Fruit fly (Drosophila melanogaster) whole organism, adult: ENCODE measurements around the gene CAHbeta.

Experiments used
- CG11617 ChIP-seq: fragments of 200-800 bp; sonication (Bioruptor generic); optimal IDR thresholded peaks from 2 replicates; lab custom pipeline; 2017; ENCODE audit warnings: mild to moderate bottlenecking, missing biosample characterization, missing genetic modification reagents, missing genetic modification characterization
- CG12768 ChIP-seq: fragments of 200-800 bp; sonication (Bioruptor generic); optimal IDR thresholded peaks from 2 replicates; lab custom pipeline; 2017; ENCODE audit warnings: missing biosample characterization, missing genetic modification characterization, mild to moderate bottlenecking, moderate library complexity, missing genetic modification reagents
- CG14711 ChIP-seq: fragments of 200-800 bp; sonication (Bioruptor generic); optimal IDR thresholded peaks from 2 replicates; lab custom pipeline; 2018; ENCODE audit warnings: missing biosample characterization, mild to moderate bottlenecking, missing genetic modification characterization, moderate library complexity
- CG1620 ChIP-seq: fragments of 200-800 bp; sonication (Bioruptor generic); optimal IDR thresholded peaks from 2 replicates; lab custom pipeline; 2016; ENCODE audit warnings: missing biosample characterization, missing genetic modification characterization
- CG33017 ChIP-seq: fragments of 200-800 bp; sonication (Bioruptor generic); optimal IDR thresholded peaks from 2 replicates; lab custom pipeline; 2018; ENCODE audit warnings: missing biosample characterization, mild to moderate bottlenecking, missing genetic modification characterization, moderate library complexity
- CG5204 ChIP-seq: fragments of 200-800 bp; sonication (Bioruptor generic); optimal IDR thresholded peaks from 2 replicates; lab custom pipeline; 2016; ENCODE audit warnings: missing biosample characterization, missing genetic modification characterization
- CG7045 ChIP-seq: fragments of 200-800 bp; sonication (Bioruptor generic); optimal IDR thresholded peaks from 2 replicates; lab custom pipeline; 2017; ENCODE audit warnings: missing biosample characterization, mild to moderate bottlenecking, missing genetic modification characterization
- CG7101 ChIP-seq: fragments of 200-800 bp; sonication (Bioruptor generic); optimal IDR thresholded peaks from 2 replicates; lab custom pipeline; 2018; ENCODE audit warnings: missing biosample characterization, mild to moderate bottlenecking, missing genetic modification characterization, moderate library complexity
- Clk ChIP-seq: fragments of 200-800 bp; sonication (Bioruptor generic); optimal IDR thresholded peaks from 2 replicates; lab custom pipeline; 2017; ENCODE audit warnings: missing biosample characterization, missing genetic modification characterization
- Crg-1 ChIP-seq: fragments of 200-800 bp; sonication (Bioruptor generic); optimal IDR thresholded peaks from 2 replicates; lab custom pipeline; 2016; ENCODE audit warnings: missing biosample characterization, missing genetic modification characterization
- Hr96 ChIP-seq: fragments of 200-800 bp; sonication (Bioruptor generic); optimal IDR thresholded peaks from 2 replicates; lab custom pipeline; 2016; ENCODE audit warnings: missing biosample characterization, missing genetic modification characterization
- Mnt ChIP-seq: fragments of 200-800 bp; sonication (Bioruptor generic); optimal IDR thresholded peaks from 2 replicates; lab custom pipeline; 2016; ENCODE audit warnings: missing biosample characterization, mild to moderate bottlenecking, missing genetic modification characterization
- bab1 ChIP-seq: fragments of 200-800 bp; sonication (Bioruptor generic); optimal IDR thresholded peaks from 3 replicates; lab custom pipeline; 2019; ENCODE audit warnings: missing biosample characterization, mild to moderate bottlenecking, missing genetic modification characterization, moderate library complexity
- cic ChIP-seq: fragments of 200-800 bp; sonication (Bioruptor generic); optimal IDR thresholded peaks from 2 replicates; lab custom pipeline; 2017; ENCODE audit warnings: missing biosample characterization, mild to moderate bottlenecking, missing genetic modification characterization, moderate library complexity
- cnc ChIP-seq, 2 experiments: fragments of >200 bp; optimal IDR thresholded peaks; 2 replicates each; lab custom pipeline; 2017
- kay ChIP-seq: fragments of 200-800 bp; sonication (Bioruptor generic); peaks from one replicate; lab custom pipeline; 2016; ENCODE audit warnings: missing biosample characterization, missing genetic modification characterization, borderline replicate concordance
- ovo ChIP-seq: fragments of 200-800 bp; sonication (Bioruptor generic); optimal IDR thresholded peaks from 2 replicates; lab custom pipeline; 2016; ENCODE audit warnings: missing biosample characterization, missing genetic modification characterization
- pad ChIP-seq: fragments of 200-800 bp; sonication (Bioruptor generic); optimal IDR thresholded peaks from 3 replicates; lab custom pipeline; 2017; ENCODE audit warnings: missing biosample characterization, missing genetic modification characterization, mild to moderate bottlenecking, moderate library complexity, missing genetic modification reagents
- tj ChIP-seq: fragments of 200-800 bp; sonication (Bioruptor generic); optimal IDR thresholded peaks from 3 replicates; lab custom pipeline; 2017; ENCODE audit warnings: missing biosample characterization, mild to moderate bottlenecking, missing genetic modification characterization, moderate library complexity
- toe ChIP-seq: fragments of 200-800 bp; sonication (Bioruptor generic); optimal IDR thresholded peaks from 2 replicates; lab custom pipeline; 2016; ENCODE audit warnings: missing biosample characterization, missing genetic modification characterization

The CAHbeta gene

DNA sequence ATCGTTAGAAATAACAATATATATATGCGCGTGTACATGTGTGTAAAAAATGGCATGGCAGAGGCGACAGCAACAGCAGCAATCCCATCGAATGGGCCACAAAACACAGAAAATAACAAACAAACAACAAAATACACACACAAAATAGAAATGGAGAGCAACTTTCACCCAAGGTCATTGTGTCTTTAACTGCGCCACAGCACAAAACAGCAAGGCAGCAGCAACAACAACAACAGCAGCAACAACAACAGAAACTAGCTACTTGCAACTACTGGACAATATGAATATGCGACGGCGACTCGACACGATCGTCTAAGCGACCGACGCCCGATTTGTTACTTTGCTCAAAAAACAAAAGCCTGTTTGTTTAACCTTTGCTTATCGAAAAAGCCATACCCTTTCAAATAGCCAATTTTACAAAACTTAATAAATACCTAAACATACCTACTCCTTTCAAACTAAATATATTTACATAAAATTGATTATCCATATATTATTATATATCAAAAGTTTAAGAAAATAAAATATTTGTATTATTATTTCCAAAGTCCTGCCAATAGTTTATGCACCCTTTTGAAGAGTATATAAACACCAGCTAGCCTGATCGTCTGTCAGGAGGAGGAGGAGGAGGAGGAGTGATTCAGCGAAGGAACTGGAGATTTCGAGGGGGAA, 32.8 kb upstream of the CAHbeta start:
- TF ChIP-seq tj (GFP tag; lab: Kevin White, UChicago) (no peak), Hr96 (GFP tag; lab: Kevin White, UChicago) (no peak), pad (no peak), bab1 (GFP tag; lab: Kevin White, UChicago) (no peak), toe (GFP tag; lab: Kevin White, UChicago) (no peak), CG11617 (no peak), CG5204 (GFP tag; lab: Kevin White, UChicago) (no peak), CG33017 (no peak), CG1620 (GFP tag; lab: Kevin White, UChicago) (no peak), cic (GFP tag; lab: Kevin White, UChicago) (no peak), ovo (no peak), CG7101 (tag; lab: Kevin White, UChicago) (no peak), CG14711 (no peak), kay (GFP tag; lab: Kevin White, UChicago) (no peak), Mnt (GFP tag; lab: Kevin White, UChicago) (no peak), Clk (no peak), CG7045 (GFP tag; lab: Kevin White, UChicago) (no peak), Crg-1 (GFP tag; lab: Kevin White, UChicago) (no peak)

DNA sequence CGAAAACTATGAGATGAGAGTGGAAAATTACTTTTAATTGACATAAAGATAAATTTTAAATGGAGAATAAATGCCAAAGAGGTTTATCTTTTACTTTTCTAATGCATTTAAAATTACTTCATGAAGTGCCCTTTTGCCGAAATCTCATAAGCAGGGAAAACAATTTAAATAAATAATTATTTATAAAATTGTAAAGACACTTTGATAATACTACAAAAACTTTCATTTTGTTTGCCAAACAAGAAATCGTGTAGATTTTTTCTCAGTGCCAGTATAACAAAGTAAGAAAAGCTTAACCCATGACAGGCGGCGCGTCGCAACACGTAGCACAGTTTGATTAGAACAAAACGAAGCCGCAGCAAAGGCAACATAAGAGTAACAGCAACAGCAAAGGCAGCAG, 31.8 kb upstream of the CAHbeta start:
- TF ChIP-seq CG7045 (GFP tag; lab: Kevin White, UChicago) (no peak), bab1 (GFP tag; lab: Kevin White, UChicago) (no peak), CG14711 (no peak), cic (GFP tag; lab: Kevin White, UChicago) (no peak), pad (no peak), Hr96 (GFP tag; lab: Kevin White, UChicago) (no peak), CG7101 (tag; lab: Kevin White, UChicago) (no peak), Mnt (GFP tag; lab: Kevin White, UChicago) (no peak), CG11617 (no peak), CG33017 (no peak), ovo (no peak), Clk (no peak), CG12768 (GFP tag; lab: Kevin White, UChicago) (no peak), toe (GFP tag; lab: Kevin White, UChicago) (no peak), Crg-1 (GFP tag; lab: Kevin White, UChicago) (no peak), CG1620 (GFP tag; lab: Kevin White, UChicago) (no peak), kay (GFP tag; lab: Kevin White, UChicago) (no peak), tj (GFP tag; lab: Kevin White, UChicago) (no peak), cnc (optimal IDR thresholded peaks at IDR 0.05; lab: Kevin White, UChicago) (no peak), CG5204 (GFP tag; lab: Kevin White, UChicago) (no peak)

DNA sequence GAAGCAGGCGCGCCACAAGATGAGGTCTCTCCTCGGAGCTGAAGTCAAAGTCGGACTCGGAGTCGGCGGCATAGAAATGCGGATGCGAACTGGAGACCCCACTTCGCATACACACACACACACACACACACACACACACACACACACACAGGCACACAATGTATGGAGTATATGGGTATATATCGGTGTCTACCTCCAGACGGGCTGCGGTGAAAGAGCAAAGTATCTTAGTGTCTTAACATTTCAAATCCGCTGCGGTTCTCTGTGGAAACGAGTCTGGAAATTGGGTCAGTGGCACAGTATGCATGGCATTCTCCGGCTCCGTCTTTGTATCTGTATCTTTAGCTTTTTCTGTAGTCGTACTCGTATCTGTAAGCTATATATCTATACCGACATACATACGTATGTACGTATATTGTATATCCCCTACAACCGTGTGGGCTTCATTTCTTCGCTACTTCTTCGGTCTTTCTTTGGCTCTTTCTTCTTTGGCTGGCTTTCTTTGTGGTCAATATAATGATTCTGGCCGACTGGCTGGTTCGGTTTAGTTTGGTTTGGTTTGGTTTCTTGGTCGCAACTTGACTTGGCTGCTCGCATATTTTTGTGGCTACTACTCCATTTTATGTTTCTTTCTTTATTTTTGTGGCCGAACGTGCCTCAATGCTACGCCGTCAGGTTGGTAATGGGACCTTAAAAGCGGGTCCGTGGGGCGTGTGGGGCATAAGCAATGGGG, 31.2 kb upstream of the CAHbeta start:
- no peak for TF ChIP-seq pad

DNA sequence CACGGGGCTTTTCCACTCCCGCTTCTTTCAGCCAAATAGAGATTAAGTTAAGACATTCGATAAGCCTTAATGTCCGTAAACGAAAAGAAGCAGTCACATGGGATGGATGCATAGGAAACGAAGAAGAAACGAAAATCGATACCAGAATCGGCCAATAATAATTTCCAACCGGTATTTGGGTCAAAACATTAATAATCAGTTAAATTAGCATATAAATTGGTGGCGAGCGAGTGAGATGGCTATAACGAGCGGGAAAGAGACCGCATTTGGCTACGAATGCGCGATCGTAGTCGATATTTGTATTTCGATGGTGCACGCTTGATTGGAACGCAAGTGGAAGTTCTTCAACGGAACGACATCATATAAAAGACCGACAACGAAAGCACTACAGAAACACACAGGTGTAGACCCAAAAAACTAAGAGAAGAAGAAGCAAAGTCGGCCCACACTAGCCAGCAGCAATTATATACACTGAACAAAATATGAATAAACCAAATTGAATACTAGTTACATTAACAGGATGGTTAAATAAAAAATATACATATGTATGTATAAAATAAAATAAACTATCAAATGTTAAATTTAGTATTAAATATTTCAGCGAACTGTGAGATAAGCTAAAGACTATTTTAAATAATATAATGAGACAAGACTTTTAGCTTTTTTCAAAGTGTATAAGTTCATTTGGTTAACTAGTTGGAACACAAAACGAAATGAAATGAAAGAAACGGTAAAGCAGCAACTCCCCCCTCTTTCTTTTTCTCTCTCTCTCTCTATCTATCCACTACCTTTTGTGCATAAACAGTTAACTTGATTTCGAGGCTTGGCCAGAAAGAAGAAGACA, 25.9 kb upstream of the CAHbeta start:
- no peak for TF ChIP-seq CG7045 (GFP tag; lab: Kevin White, UChicago)
- peak; percentile 76 for TF ChIP-seq pad
- TF ChIP-seq CG1620 (GFP tag; lab: Kevin White, UChicago) = no peak
- TF ChIP-seq cic (GFP tag; lab: Kevin White, UChicago) = no peak
- TF ChIP-seq toe (GFP tag; lab: Kevin White, UChicago) = no peak

DNA sequence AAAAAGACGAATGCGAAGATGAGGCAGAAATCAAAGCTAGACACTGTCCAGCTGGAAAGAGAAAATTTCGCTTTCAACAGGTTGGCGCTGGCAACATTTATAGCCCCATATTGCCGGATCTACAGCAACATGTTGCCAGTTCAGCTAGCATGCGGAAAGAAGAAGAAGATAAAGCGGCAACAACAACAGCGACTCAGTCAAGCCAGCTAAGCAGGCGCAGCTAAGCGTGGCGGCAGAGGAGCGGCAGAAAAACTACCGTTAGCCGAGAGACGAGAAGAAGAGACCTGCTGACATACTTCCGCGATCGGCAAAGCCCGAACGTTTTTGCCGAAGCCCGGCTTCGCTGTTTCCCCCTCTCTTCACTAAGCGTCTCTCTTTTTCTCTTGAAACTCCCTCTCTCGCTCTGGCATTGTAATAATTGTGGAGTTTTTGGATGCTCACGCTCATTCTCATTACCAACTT, 25.3 kb upstream of the CAHbeta start:
- TF ChIP-seq pad (peak; percentile 69), CG7101 (tag; lab: Kevin White, UChicago) (no peak), ovo (peak; percentile 93), CG7045 (GFP tag; lab: Kevin White, UChicago) (no peak)

DNA sequence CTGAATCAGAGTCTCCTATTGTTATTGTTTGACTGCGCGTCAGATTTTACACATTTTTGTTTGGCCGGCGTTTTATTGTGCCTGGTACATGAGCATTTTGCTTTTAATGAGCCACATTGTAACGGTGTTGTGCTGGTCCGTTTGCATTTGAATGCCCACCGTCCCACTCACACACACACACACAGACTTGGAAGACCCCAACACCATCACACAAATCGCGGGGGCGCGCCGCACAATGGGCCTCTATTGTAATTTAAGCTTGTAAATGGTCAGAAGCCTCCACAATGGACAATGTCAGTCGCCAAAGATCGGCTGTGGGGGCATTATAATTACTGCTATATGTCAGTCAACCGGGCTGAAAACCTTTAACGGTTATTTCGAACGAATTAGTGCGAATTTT, 24.3 kb upstream of the CAHbeta start:
- TF ChIP-seq toe (GFP tag; lab: Kevin White, UChicago) (no peak), pad (no peak), CG7101 (tag; lab: Kevin White, UChicago) (no peak), cic (GFP tag; lab: Kevin White, UChicago) (no peak), CG14711 (no peak), tj (GFP tag; lab: Kevin White, UChicago) (no peak), bab1 (GFP tag; lab: Kevin White, UChicago) (no peak)
